Worm (Caenorhabditis elegans) whole organism, L2 larva: ENCODE measurements around the gene znf-593.

Experiments
- C34F6.9 ChIP-seq: fragments of 150-350 bp; optimal IDR thresholded peaks from 2 replicates; lab custom pipeline; 2014; ENCODE audit warnings: missing biosample characterization, missing genetic modification characterization
- F13H6.1 ChIP-seq: sonication (generic microtip); optimal IDR thresholded peaks from 2 replicates; lab custom pipeline; 2016; ENCODE audit warnings: missing genetic modification characterization, missing compliant biosample characterization
- R02D3.7 ChIP-seq: fragments of 150-350 bp; optimal IDR thresholded peaks from 2 replicates; lab custom pipeline; 2014; ENCODE audit warnings: missing biosample characterization, missing genetic modification characterization
- Y55F3AM.14 ChIP-seq: fragments of 200-800 bp; sonication (Bioruptor generic); optimal IDR thresholded peaks from 2 replicates; lab custom pipeline; 2018; ENCODE audit warnings: mild to moderate bottlenecking, missing genetic modification characterization, missing compliant biosample characterization
- ZK546.5 ChIP-seq: sonication (generic microtip); optimal IDR thresholded peaks from 2 replicates; lab custom pipeline; 2017; ENCODE audit warnings: missing biosample characterization, missing genetic modification characterization
- alr-1 ChIP-seq: fragments of 150-350 bp; optimal IDR thresholded peaks from 2 replicates; lab custom pipeline; 2014; ENCODE audit warnings: missing biosample characterization, missing genetic modification characterization
- aly-2 ChIP-seq: fragments of 150-350 bp; optimal IDR thresholded peaks from 2 replicates; lab custom pipeline; 2014; ENCODE audit warnings: missing biosample characterization, missing genetic modification characterization
- ama-1 ChIP-seq: fragments of 150-350 bp; optimal IDR thresholded peaks from 2 replicates; lab custom pipeline; 2018; ENCODE audit warnings: inconsistent platforms
- blmp-1 ChIP-seq: sonication (generic microtip); optimal IDR thresholded peaks from 2 replicates; lab custom pipeline; 2017; ENCODE audit warnings: missing genetic modification characterization, mild to moderate bottlenecking, missing compliant biosample characterization, antibody characterized with exemption, moderate library complexity; ENCODE audit not compliant: insufficient read depth
- ceh-82 ChIP-seq: fragments of 150-350 bp; optimal IDR thresholded peaks from 2 replicates; lab custom pipeline; 2014; ENCODE audit warnings: missing biosample characterization, missing genetic modification characterization
- crh-2 ChIP-seq: sonication (generic microtip); optimal IDR thresholded peaks from 2 replicates; lab custom pipeline; 2017; ENCODE audit warnings: missing biosample characterization, missing genetic modification characterization
- dmd-4 ChIP-seq: sonication (generic microtip); optimal IDR thresholded peaks from 2 replicates; lab custom pipeline; 2017; ENCODE audit warnings: missing biosample characterization, missing genetic modification characterization
- egl-27 ChIP-seq: sonication (generic microtip); optimal IDR thresholded peaks from 3 replicates; lab custom pipeline; 2017; ENCODE audit warnings: missing biosample characterization, missing genetic modification reagents, missing genetic modification characterization
- fos-1 ChIP-seq: fragments of 150-350 bp; optimal IDR thresholded peaks from 2 replicates; lab custom pipeline; 2014; ENCODE audit warnings: missing biosample characterization, missing genetic modification characterization
- gmeb-1 ChIP-seq: fragments of 150-350 bp; optimal IDR thresholded peaks from 2 replicates; lab custom pipeline; 2014; ENCODE audit warnings: missing biosample characterization, missing genetic modification characterization
- lin-11 ChIP-seq: fragments of 150-350 bp; sonication (generic microtip); optimal IDR thresholded peaks from 2 replicates; lab custom pipeline; 2014; ENCODE audit warnings: missing biosample characterization, missing genetic modification characterization, inconsistent platforms, mixed read lengths
- lin-13 ChIP-seq: fragments of 150-350 bp; optimal IDR thresholded peaks from 2 replicates; lab custom pipeline; 2014; ENCODE audit warnings: missing biosample characterization, missing genetic modification reagents, missing genetic modification characterization
- lin-39 ChIP-seq: fragments of 150-350 bp; optimal IDR thresholded peaks from 2 replicates; lab custom pipeline; 2014; ENCODE audit warnings: missing biosample characterization, missing genetic modification reagents, missing genetic modification characterization
- mab-5 ChIP-seq: fragments of 150-350 bp; optimal IDR thresholded peaks from 2 replicates; lab custom pipeline; 2014; ENCODE audit warnings: missing biosample characterization, missing genetic modification characterization
- mbf-1 ChIP-seq: sonication (generic microtip); optimal IDR thresholded peaks from 2 replicates; lab custom pipeline; 2017; ENCODE audit warnings: missing biosample characterization, missing genetic modification characterization
- mdl-1 ChIP-seq, 2 experiments: fragments of 150-350 bp in 1 of 2; sonication (generic microtip) in 1 of 2; optimal IDR thresholded peaks; 2 replicates each; lab custom pipeline; 2017; ENCODE audit warnings: missing biosample characterization in 2 of 2, missing genetic modification characterization in 2 of 2
- nhr-10 ChIP-seq: sonication (generic microtip); optimal IDR thresholded peaks from 2 replicates; lab custom pipeline; 2017; ENCODE audit warnings: missing biosample characterization, missing genetic modification characterization
- nhr-11 ChIP-seq: fragments of 150-350 bp; optimal IDR thresholded peaks from 2 replicates; lab custom pipeline; 2014; ENCODE audit warnings: missing biosample characterization, missing genetic modification characterization
- nhr-23 ChIP-seq: fragments of 150-350 bp; optimal IDR thresholded peaks from 2 replicates; lab custom pipeline; 2014; ENCODE audit warnings: missing biosample characterization, missing genetic modification reagents, missing genetic modification characterization
- nhr-237 ChIP-seq: fragments of 150-350 bp; optimal IDR thresholded peaks from 2 replicates; lab custom pipeline; 2014; ENCODE audit warnings: missing biosample characterization, missing genetic modification characterization
- nhr-6 ChIP-seq: fragments of 150-350 bp; optimal IDR thresholded peaks from 2 replicates; lab custom pipeline; 2014; ENCODE audit warnings: missing biosample characterization, missing genetic modification characterization
- nhr-77 ChIP-seq: fragments of 150-350 bp; optimal IDR thresholded peaks from 2 replicates; lab custom pipeline; 2014; ENCODE audit warnings: missing biosample characterization, missing genetic modification characterization
- sem-4 ChIP-seq: fragments of 150-350 bp; optimal IDR thresholded peaks from 2 replicates; lab custom pipeline; 2014; ENCODE audit warnings: missing biosample characterization, missing genetic modification reagents, missing genetic modification characterization
- skn-1 ChIP-seq: sonication (generic microtip); optimal IDR thresholded peaks from 2 replicates; lab custom pipeline; 2017; ENCODE audit warnings: missing biosample characterization, missing genetic modification characterization
- sma-3 ChIP-seq: sonication (generic microtip); optimal IDR thresholded peaks from 2 replicates; lab custom pipeline; 2016; ENCODE audit warnings: missing genetic modification reagents, missing genetic modification characterization, missing compliant biosample characterization
- sma-9 ChIP-seq, 2 experiments: fragments of 150-350 bp in 1 of 2; sonication (generic microtip) in 1 of 2; optimal IDR thresholded peaks; 2 replicates each; lab custom pipeline; 2014 to 2016; ENCODE audit warnings: missing genetic modification characterization in 2 of 2, mild to moderate bottlenecking in 1 of 2, missing biosample characterization in 1 of 2, missing compliant biosample characterization in 1 of 2, missing genetic modification reagents in 1 of 2, moderate library complexity in 1 of 2
- unc-55 ChIP-seq: fragments of 150-350 bp; sonication (generic microtip); optimal IDR thresholded peaks from 3 replicates; lab custom pipeline; 2014; ENCODE audit warnings: missing biosample characterization, missing genetic modification reagents, missing genetic modification characterization
- unc-62 ChIP-seq: fragments of 150-350 bp; optimal IDR thresholded peaks from 2 replicates; lab custom pipeline; 2014; ENCODE audit warnings: missing biosample characterization, missing genetic modification reagents, missing genetic modification characterization
- zag-1 ChIP-seq: fragments of 150-350 bp; optimal IDR thresholded peaks from 2 replicates; lab custom pipeline; 2014; ENCODE audit warnings: missing biosample characterization, missing genetic modification characterization
- ztf-11 ChIP-seq: sonication (generic microtip); optimal IDR thresholded peaks from 2 replicates; lab custom pipeline; 2017; ENCODE audit warnings: missing biosample characterization, missing genetic modification characterization
- ztf-4 ChIP-seq: fragments of 150-350 bp; optimal IDR thresholded peaks from 2 replicates; lab custom pipeline; 2014; ENCODE audit warnings: missing biosample characterization, missing genetic modification characterization

Gene znf-593

DNA sequence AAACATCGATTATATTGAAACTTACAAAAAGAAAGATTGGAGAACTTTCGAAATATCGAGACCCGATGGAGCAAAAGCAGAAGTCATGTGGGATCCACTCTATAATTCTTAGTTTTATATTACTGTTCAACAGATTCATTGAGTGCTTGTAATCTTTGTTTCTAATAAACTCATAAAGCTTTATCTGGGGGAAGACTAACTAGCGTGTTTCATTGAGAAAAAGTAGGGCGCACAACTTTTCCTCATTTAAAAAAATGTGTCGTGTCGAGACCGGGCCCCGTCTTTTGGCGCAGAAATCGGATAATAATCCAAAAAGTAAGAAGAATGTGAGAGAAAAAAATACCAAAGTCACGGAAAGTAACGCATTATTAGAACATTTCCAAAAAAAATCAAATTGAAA lies 8.7 kb downstream of the znf-593 start, which contains the start of gene faah-4:
Gene faah-4 (minus strand): TSS at position 101 of the 400 bp plus-strand sequence.
- TF ChIP-seq mab-5 (tag; lab: Kevin White, UChicago) (no peak), egl-27 (tag; lab: Kevin White, UChicago) (no peak), nhr-11 (no peak), nhr-6 (tag; lab: Kevin White, UChicago) (no peak), skn-1 (tag; lab: Kevin White, UChicago) (no peak), ztf-4 (tag; lab: Kevin White, UChicago) (no peak), ztf-11 (tag; lab: Kevin White, UChicago) (no peak), unc-55 (GFP tag; lab: Kevin White, UChicago) (no peak), F13H6.1 (tag; lab: Kevin White, UChicago) (no peak), ceh-82 (tag; lab: Kevin White, UChicago) (no peak), nhr-237 (tag; lab: Kevin White, UChicago) (no peak), mbf-1 (tag; lab: Kevin White, UChicago) (no peak), unc-62 (GFP tag; lab: Kevin White, UChicago) (no peak), nhr-10 (tag; lab: Kevin White, UChicago) (no peak), sem-4 (tag; lab: Kevin White, UChicago) (no peak), lin-13 (GFP tag; lab: Kevin White, UChicago) (no peak)
- TF ChIP-seq, all 48 proteins: peak for 0

DNA sequence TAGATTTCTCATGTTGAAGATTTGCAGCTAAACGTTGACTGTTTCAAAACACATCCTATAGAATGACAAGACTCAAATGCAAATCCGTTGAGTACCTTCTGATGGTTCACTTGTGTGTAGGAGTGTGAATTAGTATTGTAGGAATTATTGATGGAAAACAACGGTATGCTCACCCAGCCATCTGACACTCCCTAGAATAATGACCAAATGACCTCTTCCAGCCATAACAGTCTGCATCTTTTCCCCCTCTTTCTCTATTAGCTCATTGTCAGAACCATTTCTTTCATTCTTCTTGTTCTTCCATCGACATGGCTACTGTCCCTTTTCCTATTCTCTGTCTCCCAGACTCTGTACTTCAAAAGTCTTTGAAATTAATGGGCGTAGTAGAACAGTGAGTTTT lies 9.9 kb downstream of the znf-593 start, which contains the start of gene fbxb-24:
Gene fbxb-24 (plus strand): TSS at position 301 of the 400 bp plus-strand sequence.
- TF ChIP-seq R02D3.7 (no peak), lin-13 (GFP tag; lab: Kevin White, UChicago) (no peak), unc-55 (GFP tag; lab: Kevin White, UChicago) (no peak), fos-1 (tag; lab: Kevin White, UChicago) (no peak), crh-2 (tag; lab: Kevin White, UChicago) (no peak), nhr-23 (tag; lab: Kevin White, UChicago) (no peak), ama-1 (lab: Kevin White, UChicago) (no peak)

DNA sequence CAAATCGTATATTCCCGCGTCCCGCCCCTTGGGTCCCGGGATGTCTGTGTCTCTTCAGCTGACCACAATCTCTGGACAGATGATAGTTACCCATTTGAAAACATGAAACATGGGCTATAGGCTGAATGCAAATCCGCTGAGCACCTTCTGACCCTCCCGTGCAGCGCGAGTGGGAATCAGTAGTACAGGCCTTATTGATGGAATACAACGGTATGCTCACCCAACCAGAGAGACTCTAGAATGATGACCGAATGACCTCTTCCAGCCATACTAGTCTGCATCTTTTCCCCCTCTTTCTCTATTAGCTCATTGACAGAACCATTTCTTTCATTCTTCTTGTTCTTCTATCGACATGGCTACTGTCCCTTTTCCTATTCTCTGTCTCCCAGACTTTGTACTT lies 11.3 kb downstream of the znf-593 start, which contains the start of gene sdz-33:
Gene sdz-33 (plus strand): TSS at position 301 of the 400 bp plus-strand sequence.
- no peak for TF ChIP-seq Y55F3AM.14 (GFP tag; lab: Kevin White, UChicago)
- no peak for TF ChIP-seq gmeb-1 (tag; lab: Kevin White, UChicago)
- TF ChIP-seq C34F6.9 (tag; lab: Kevin White, UChicago): no peak
- TF ChIP-seq zag-1: no peak
- TF ChIP-seq ztf-4 (tag; lab: Kevin White, UChicago): no peak
- TF ChIP-seq skn-1 (tag; lab: Kevin White, UChicago): no peak
- TF ChIP-seq lin-39: no peak
- TF ChIP-seq F13H6.1 (tag; lab: Kevin White, UChicago): no peak
- TF ChIP-seq alr-1 (tag; lab: Kevin White, UChicago): no peak
- no peak for TF ChIP-seq lin-11 (tag; lab: Kevin White, UChicago)
- TF ChIP-seq unc-62 (GFP tag; lab: Kevin White, UChicago): no peak
- no peak for TF ChIP-seq nhr-11
- TF ChIP-seq ama-1 (lab: Kevin White, UChicago): no peak
- TF ChIP-seq mbf-1 (tag; lab: Kevin White, UChicago): no peak
- no peak for TF ChIP-seq dmd-4 (tag; lab: Kevin White, UChicago)
- TF ChIP-seq, all 48 proteins: peak for 0

DNA sequence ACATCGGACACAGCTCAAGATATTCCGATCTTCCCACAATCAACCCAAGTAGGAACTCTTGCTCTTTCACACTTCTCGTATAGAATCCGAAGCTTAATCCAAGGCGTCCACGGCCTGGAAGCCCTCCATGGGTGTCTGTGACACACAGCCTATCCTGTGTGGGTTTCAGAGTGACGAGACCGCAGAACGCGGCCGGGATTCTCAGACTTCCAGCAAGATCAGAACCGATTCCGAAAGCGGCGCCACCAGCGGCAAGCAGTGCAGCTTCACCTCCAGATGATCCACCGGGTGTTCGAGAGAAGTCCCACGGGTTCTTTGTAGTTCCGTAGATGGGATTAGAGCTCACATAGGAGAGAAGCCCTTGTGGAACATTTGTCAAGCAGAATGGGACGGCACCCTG lies 15.7 kb downstream of the znf-593 start:
- TF ChIP-seq mdl-1 (tag; optimal IDR thresholded peaks at IDR 0.05; lab: Kevin White, UChicago) (no peak), nhr-10 (tag; lab: Kevin White, UChicago) (no peak), lin-11 (tag; lab: Kevin White, UChicago) (no peak), blmp-1 (tag; lab: Kevin White, UChicago) (no peak), fos-1 (tag; lab: Kevin White, UChicago) (no peak)

DNA sequence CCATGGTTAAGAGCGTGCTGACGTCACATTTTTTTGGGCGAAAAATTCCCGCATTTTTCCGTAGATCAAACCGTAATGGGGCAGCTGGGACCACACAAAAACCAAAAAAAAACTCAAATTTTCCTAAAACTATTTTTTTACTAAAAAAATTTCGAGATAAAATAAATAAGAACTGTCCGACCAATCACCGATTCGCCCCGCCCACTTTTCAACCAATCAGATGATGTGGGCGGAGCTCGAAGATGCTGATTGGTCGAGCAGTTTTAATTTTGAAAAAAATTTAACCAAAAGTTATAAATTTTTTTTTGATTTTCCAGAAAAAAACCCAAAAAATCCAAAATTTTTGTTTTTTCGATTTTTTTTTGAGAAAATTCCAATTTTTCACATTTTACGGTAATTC lies 18.5 kb downstream of the znf-593 start:
- TF ChIP-seq lin-13 (GFP tag; lab: Kevin White, UChicago): no peak
- no peak for TF ChIP-seq mbf-1 (tag; lab: Kevin White, UChicago)
- no peak for TF ChIP-seq zag-1
- no peak for TF ChIP-seq sma-9 (GFP tag; optimal IDR thresholded peaks at IDR 0.05; lab: Kevin White, UChicago)
- no peak for TF ChIP-seq sma-9 (tag; optimal IDR thresholded peaks at IDR 0.05; lab: Kevin White, UChicago)
- no peak for TF ChIP-seq mab-5 (tag; lab: Kevin White, UChicago)
- TF ChIP-seq sma-3 (GFP tag; lab: Kevin White, UChicago): no peak
- no peak for TF ChIP-seq ztf-11 (tag; lab: Kevin White, UChicago)
- TF ChIP-seq ZK546.5: no peak
- no peak for TF ChIP-seq F13H6.1 (tag; lab: Kevin White, UChicago)
- no peak for TF ChIP-seq aly-2 (tag; lab: Kevin White, UChicago)
- no peak for TF ChIP-seq nhr-6 (tag; lab: Kevin White, UChicago)
- TF ChIP-seq fos-1 (tag; lab: Kevin White, UChicago): no peak
- no peak for TF ChIP-seq Y55F3AM.14 (GFP tag; lab: Kevin White, UChicago)
- no peak for TF ChIP-seq sem-4 (tag; lab: Kevin White, UChicago)
- no peak for TF ChIP-seq unc-62 (GFP tag; lab: Kevin White, UChicago)
- no peak for TF ChIP-seq gmeb-1 (tag; lab: Kevin White, UChicago)
- no peak for TF ChIP-seq nhr-77 (tag; lab: Kevin White, UChicago)
